Worm (Caenorhabditis elegans): ENCODE measurements around the gene B0361.3.

DNA sequence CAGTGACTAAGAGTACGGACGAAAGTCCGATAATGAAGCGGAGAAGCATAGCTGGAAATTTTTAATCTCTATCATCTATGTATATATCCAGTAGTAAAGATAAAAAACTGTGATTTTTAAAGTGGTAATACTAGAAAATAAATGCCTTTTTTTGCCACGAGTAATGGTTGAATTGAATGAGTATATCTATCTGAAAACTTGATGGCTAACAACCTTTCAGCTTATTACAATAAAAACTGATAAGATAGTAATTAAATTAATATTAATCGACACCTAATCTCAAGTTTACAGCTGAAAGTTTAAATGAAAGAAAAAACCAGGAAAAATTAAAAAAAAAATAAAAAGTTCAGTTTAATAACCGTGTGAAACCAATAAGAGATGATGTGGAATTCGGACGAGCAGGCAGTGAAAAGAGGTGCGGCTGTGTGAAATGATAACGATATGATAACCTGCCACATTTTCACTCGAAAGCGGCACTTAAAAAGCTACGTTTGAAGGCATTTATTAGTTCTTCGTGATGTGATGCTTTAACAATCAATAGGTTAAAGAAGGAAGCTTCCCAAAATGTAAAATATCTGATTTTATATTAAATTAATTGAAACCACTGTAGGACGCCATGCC is 33.8 kb downstream of the B0361.3 start, which contains the start of gene nspg-6:
- TF ChIP-seq blmp-1 (tag; optimal IDR thresholded peaks at IDR 0.05): no peak
- no peak for TF ChIP-seq pqm-1 (tag; optimal IDR thresholded peaks at IDR 0.05)
- no peak for TF ChIP-seq elt-3 (tag; optimal IDR thresholded peaks at IDR 0.05)
- TF ChIP-seq sup-37 (GFP tag; optimal IDR thresholded peaks at IDR 0.05): no peak
- no peak for TF ChIP-seq nhr-85 (tag)
- no peak for TF ChIP-seq nhr-12 (tag; optimal IDR thresholded peaks at IDR 0.05)
- TF ChIP-seq C16A3.4 (tag; optimal IDR thresholded peaks at IDR 0.05): no peak
- TF ChIP-seq lin-39 (tag; optimal IDR thresholded peaks at IDR 0.05): no peak

Data from whole organism, L1 larva.